Fruit fly (Drosophila melanogaster) whole organism, prepupa: Measurements from ENCODE around the gene dati.

Experiments used
- CG10631 ChIP-seq: fragments of 200-800 bp; sonication (Bioruptor generic); optimal IDR thresholded peaks from 2 replicates; lab custom pipeline; 2016; ENCODE audit warnings: missing biosample characterization, missing genetic modification characterization
- CG10669 ChIP-seq: fragments of 200-800 bp; sonication (Bioruptor generic); optimal IDR thresholded peaks from 3 replicates; lab custom pipeline; 2018; ENCODE audit warnings: missing biosample characterization, mild to moderate bottlenecking, missing genetic modification characterization, moderate library complexity
- CG11902 ChIP-seq: fragments of 200-800 bp; sonication (Bioruptor generic); optimal IDR thresholded peaks from 3 replicates; lab custom pipeline; 2016; ENCODE audit warnings: missing biosample characterization, missing genetic modification characterization
- CG1621 ChIP-seq: fragments of 200-800 bp; sonication (Bioruptor generic); optimal IDR thresholded peaks from 3 replicates; lab custom pipeline; 2018; ENCODE audit warnings: missing biosample characterization, mild to moderate bottlenecking, missing genetic modification characterization
- CG16779 ChIP-seq: fragments of 200-800 bp; sonication (Bioruptor generic); optimal IDR thresholded peaks from 3 replicates; lab custom pipeline; 2017; ENCODE audit warnings: missing biosample characterization, mild to moderate bottlenecking, missing genetic modification characterization
- CG31627 ChIP-seq: fragments of 200-800 bp; sonication (Bioruptor generic); optimal IDR thresholded peaks from 3 replicates; lab custom pipeline; 2016; ENCODE audit warnings: missing biosample characterization, missing genetic modification characterization
- CG32006 ChIP-seq: fragments of 200-800 bp; sonication (Bioruptor generic); optimal IDR thresholded peaks from 3 replicates; lab custom pipeline; 2017; ENCODE audit warnings: missing biosample characterization, mild to moderate bottlenecking, missing genetic modification characterization
- CG3919 ChIP-seq: fragments of 200-800 bp; sonication (Bioruptor generic); optimal IDR thresholded peaks from 3 replicates; lab custom pipeline; 2016; ENCODE audit warnings: missing biosample characterization, missing genetic modification characterization
- CG4318 ChIP-seq: fragments of 200-800 bp; sonication (Bioruptor generic); optimal IDR thresholded peaks from 3 replicates; lab custom pipeline; 2017; ENCODE audit warnings: missing biosample characterization, mild to moderate bottlenecking, missing genetic modification characterization
- CG6276 ChIP-seq: fragments of 200-800 bp; sonication (Bioruptor generic); optimal IDR thresholded peaks from 2 replicates; lab custom pipeline; 2017; ENCODE audit warnings: missing biosample characterization, mild to moderate bottlenecking, missing genetic modification characterization
- CG6808 ChIP-seq: fragments of 200-800 bp; sonication (Bioruptor generic); optimal IDR thresholded peaks from 3 replicates; lab custom pipeline; 2017; ENCODE audit warnings: missing biosample characterization, missing genetic modification characterization, mild to moderate bottlenecking, moderate library complexity, missing genetic modification reagents
- CG6854 ChIP-seq: fragments of 200-800 bp; sonication (Bioruptor generic); optimal IDR thresholded peaks from 2 replicates; lab custom pipeline; 2017; ENCODE audit warnings: missing biosample characterization, mild to moderate bottlenecking, missing genetic modification characterization
- CG7368 ChIP-seq: fragments of 200-800 bp; sonication (Bioruptor generic); optimal IDR thresholded peaks from 3 replicates; lab custom pipeline; 2016; ENCODE audit warnings: missing biosample characterization, missing genetic modification characterization
- CG8119 ChIP-seq: fragments of 200-800 bp; sonication (Bioruptor generic); IDR thresholded peaks from 3 replicates; pipeline ENCODE4 v1.3.6; 2022; ENCODE audit warnings: missing biosample characterization, missing genetic modification characterization
- CG8319 ChIP-seq: fragments of 200-800 bp; sonication (Bioruptor generic); optimal IDR thresholded peaks from 3 replicates; lab custom pipeline; 2016; ENCODE audit warnings: missing biosample characterization, missing genetic modification characterization
- Eip75B ChIP-seq: fragments of 200-800 bp; sonication (Bioruptor generic); optimal IDR thresholded peaks from 3 replicates; lab custom pipeline; 2016; ENCODE audit warnings: missing biosample characterization, missing genetic modification characterization
- Ets96B ChIP-seq: fragments of 200-800 bp; optimal IDR thresholded peaks from 2 replicates; lab custom pipeline; 2019; ENCODE audit warnings: missing biosample characterization, mild to moderate bottlenecking, missing genetic modification characterization, moderate library complexity
- Gug ChIP-seq: fragments of 200-800 bp; sonication (Bioruptor generic); IDR thresholded peaks from 2 replicates; pipeline ENCODE4 v1.3.6; 2022; ENCODE audit warnings: missing biosample characterization, missing genetic modification characterization
- Lpt ChIP-seq: fragments of 200-800 bp; sonication (Bioruptor generic); optimal IDR thresholded peaks from 3 replicates; lab custom pipeline; 2016; ENCODE audit warnings: missing biosample characterization, missing genetic modification characterization
- OdsH ChIP-seq: fragments of 200-800 bp; sonication (Bioruptor generic); optimal IDR thresholded peaks from 3 replicates; lab custom pipeline; 2016; ENCODE audit warnings: missing biosample characterization, missing genetic modification characterization
- Smox ChIP-seq: fragments of 200-800 bp; sonication (Bioruptor generic); optimal IDR thresholded peaks from 3 replicates; lab custom pipeline; 2016; ENCODE audit warnings: missing biosample characterization, missing genetic modification characterization
- Sox102F ChIP-seq: fragments of 200-800 bp; sonication (Bioruptor generic); optimal IDR thresholded peaks from 2 replicates; lab custom pipeline; 2016; ENCODE audit warnings: missing biosample characterization, mild to moderate bottlenecking, missing genetic modification characterization
- Sox14 ChIP-seq: fragments of 200-800 bp; sonication (Bioruptor generic); optimal IDR thresholded peaks from 3 replicates; lab custom pipeline; 2016; ENCODE audit warnings: missing biosample characterization, missing genetic modification characterization
- dsx ChIP-seq: fragments of 200-800 bp; optimal IDR thresholded peaks from 3 replicates; lab custom pipeline; 2019; ENCODE audit warnings: missing biosample characterization, mild to moderate bottlenecking, missing genetic modification characterization, moderate library complexity; ENCODE audit not compliant: poor library complexity, severe bottlenecking
- eg ChIP-seq: fragments of 200-800 bp; sonication (Bioruptor generic); IDR thresholded peaks from 3 replicates; pipeline ENCODE4 v1.3.6; 2022; ENCODE audit warnings: missing biosample characterization, missing genetic modification characterization
- fkh ChIP-seq: fragments of 200-800 bp; sonication (Bioruptor generic); optimal IDR thresholded peaks from 3 replicates; lab custom pipeline; 2017; ENCODE audit warnings: missing biosample characterization, mild to moderate bottlenecking, missing genetic modification characterization, moderate library complexity
- lz ChIP-seq: fragments of 200-800 bp; sonication (Bioruptor generic); optimal IDR thresholded peaks from 3 replicates; lab custom pipeline; 2016; ENCODE audit warnings: missing biosample characterization, missing genetic modification characterization
- salr ChIP-seq, 2 experiments: fragments of 200-800 bp; sonication (Bioruptor generic); optimal IDR thresholded peaks; 3 replicates each; lab custom pipeline; 2016 to 2018; ENCODE audit warnings: missing biosample characterization in 2 of 2, missing genetic modification characterization in 2 of 2, mild to moderate bottlenecking in 1 of 2
- ss ChIP-seq, 2 experiments: fragments of 200-800 bp; sonication (Bioruptor generic); optimal IDR thresholded peaks; 2 replicates in 1 of 2; 3 replicates in 1 of 2; lab custom pipeline; 2017 to 2018; ENCODE audit warnings: mild to moderate bottlenecking in 2 of 2, missing biosample characterization in 2 of 2, missing genetic modification characterization in 2 of 2, moderate library complexity in 1 of 2
- svp ChIP-seq: fragments of 200-800 bp; sonication (Bioruptor generic); peaks from one replicate; lab custom pipeline; 2016; ENCODE audit warnings: missing biosample characterization, missing genetic modification characterization
- topi ChIP-seq: fragments of 200-800 bp; sonication (Bioruptor generic); optimal IDR thresholded peaks from 3 replicates; lab custom pipeline; 2016; ENCODE audit warnings: missing biosample characterization, missing genetic modification characterization

The dati gene

DNA sequence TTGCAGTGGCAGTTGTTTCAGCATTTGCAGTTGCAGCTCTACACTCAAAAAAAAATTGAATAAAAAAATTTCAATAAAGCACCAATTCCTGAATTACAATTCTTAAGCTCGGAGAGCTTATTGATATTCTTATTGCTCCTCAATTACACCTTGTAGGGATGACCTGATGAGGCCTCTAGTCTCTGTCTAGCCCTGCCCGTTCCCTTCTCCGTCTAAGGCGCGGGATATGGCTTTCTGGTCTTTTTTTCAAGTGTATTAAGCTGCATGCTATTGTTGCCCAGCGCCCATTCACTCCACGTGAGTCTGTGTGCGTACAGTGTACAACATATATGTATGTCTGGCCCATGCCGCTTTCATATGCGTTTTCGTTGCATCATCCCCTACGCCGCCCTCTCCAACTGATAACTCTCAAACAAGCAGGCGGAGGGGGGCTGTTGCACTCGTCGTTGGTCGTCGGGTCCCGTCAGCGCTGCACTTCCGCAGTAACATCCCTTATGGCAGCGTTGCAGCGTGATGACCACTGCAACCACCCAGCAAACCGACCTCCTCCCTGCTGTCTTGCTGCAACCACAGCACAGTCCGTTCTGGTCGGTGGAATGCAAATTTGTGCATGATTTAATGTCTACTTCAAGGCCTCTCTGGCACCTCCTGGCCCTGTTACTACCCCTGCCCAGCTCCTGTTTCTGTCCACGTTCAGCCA lies 614 bp upstream of the dati start (continued):
- TF ChIP-seq CG6854 (GFP tag; lab: Kevin White, UChicago) (no peak), lz (GFP tag; lab: Kevin White, UChicago) (peak; percentile 31), CG32006 (GFP tag; lab: Kevin White, UChicago) (no peak), eg (GFP tag; lab: Robert Waterston, UW) (no peak), dsx (GFP tag; lab: Kevin White, UChicago) (no peak), Smox (GFP tag; lab: Kevin White, UChicago) (peak; percentile 27), ss (GFP tag; optimal IDR thresholded peaks at IDR 0.05; lab: Kevin White, UChicago) (no peak), CG6276 (GFP tag; lab: Kevin White, UChicago) (no peak), CG6808 (peak; percentile 8), topi (GFP tag; lab: Kevin White, UChicago) (peak; percentile 1)

DNA sequence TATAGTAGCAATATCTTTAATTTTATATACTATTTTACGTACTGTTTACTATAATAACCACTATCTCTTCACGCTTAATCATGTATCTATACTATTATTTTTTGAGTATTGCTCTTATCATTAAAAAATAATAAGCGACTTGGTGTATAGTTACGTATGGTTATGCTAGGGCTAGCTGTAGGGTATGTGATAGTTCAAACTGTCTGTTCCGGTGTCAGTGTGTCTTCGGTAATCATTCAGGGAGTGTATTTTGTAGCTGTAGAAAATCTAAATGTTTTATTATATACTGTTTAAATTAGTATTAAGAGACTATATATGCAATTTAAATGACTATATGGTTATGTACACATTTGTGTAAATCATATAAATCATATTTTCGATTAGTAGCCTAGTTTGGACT lies 950 bp downstream of the dati start:
- TF ChIP-seq CG8119 = no peak
- TF ChIP-seq Sox14 = no peak
- TF ChIP-seq Smox (GFP tag; lab: Kevin White, UChicago) = no peak
- no peak for TF ChIP-seq Ets96B
- TF ChIP-seq svp (GFP tag; lab: Kevin White, UChicago) = no peak
- no peak for TF ChIP-seq CG3919 (GFP tag; lab: Kevin White, UChicago)
- TF ChIP-seq CG16779 (tag; lab: Kevin White, UChicago) = no peak
- no peak for TF ChIP-seq CG10631 (GFP tag; lab: Kevin White, UChicago)

DNA sequence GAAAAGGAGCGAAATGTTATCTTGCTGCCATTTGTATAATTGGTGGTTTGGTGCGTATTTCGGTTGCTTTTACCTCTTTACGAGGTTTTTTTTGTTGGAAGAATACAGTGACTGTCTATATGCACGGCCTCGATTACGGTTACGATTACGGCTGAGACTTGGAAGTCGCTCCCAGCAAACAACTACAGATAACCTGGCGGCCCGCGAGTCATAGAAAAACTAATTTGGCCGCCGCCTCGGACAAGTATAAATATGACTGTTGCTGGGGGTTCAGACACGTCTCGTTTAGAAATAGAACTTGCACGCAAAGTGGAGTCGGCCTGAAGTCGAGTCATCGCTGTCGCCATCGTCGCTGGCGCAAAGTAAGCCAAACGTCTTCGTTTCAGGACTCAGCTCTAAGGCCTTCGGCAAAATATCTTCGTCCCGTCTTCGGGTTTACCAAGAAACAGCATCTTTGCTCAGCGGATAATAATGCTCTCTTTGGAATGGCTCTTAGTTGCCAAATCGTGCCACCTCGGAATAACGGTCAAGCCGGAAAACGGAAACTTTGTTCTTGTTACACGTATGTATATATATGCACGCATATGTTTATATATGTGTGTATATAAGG lies 2.1 kb downstream of the dati start:
- TF ChIP-seq CG11902 (GFP tag; lab: Kevin White, UChicago) (no peak), CG8319 (GFP tag; lab: Kevin White, UChicago) (no peak), Lpt (GFP tag; lab: Kevin White, UChicago) (no peak), CG31627 (GFP tag; lab: Kevin White, UChicago) (no peak), OdsH (no peak), dsx (GFP tag; lab: Kevin White, UChicago) (no peak), CG7368 (no peak), CG16779 (tag; lab: Kevin White, UChicago) (no peak), salr (GFP tag; optimal IDR thresholded peaks at IDR 0.05; lab: Kevin White, UChicago) (no peak), CG1621 (tag; lab: Kevin White, UChicago) (no peak), CG4318 (GFP tag; lab: Kevin White, UChicago) (no peak), CG10669 (GFP tag; lab: Kevin White, UChicago) (no peak)
- TF ChIP-seq, all 60 proteins: peak for 0

DNA sequence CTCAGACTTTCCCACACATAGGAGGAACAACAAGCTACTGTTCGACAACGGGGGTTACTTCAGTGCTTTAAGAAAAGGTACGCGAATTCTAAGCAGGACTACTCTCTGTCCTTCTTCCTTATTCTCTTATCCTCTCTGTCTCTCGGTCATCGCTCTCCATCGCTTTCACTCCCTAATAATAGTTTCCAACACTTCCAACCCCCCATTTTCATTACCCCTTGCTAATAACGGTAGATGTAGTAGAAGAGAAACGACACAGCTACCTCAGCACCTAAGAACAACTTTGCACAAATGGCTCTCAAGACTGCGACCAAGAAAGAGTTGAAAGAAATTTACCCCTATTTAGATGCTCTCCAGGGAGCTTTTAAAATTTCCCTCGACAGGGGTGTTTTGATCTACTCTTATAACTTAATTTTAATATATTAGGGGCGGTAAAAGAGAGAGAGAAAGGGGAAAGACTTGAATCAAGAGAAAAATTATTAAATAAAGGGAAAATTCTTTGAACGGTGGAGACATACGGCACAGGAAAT lies 6.6 kb downstream of the dati start:
- no peak for TF ChIP-seq CG1621 (tag; lab: Kevin White, UChicago)
- no peak for TF ChIP-seq Sox102F (GFP tag; lab: Kevin White, UChicago)
- no peak for TF ChIP-seq Gug (GFP tag; lab: Robert Waterston, UW)

DNA sequence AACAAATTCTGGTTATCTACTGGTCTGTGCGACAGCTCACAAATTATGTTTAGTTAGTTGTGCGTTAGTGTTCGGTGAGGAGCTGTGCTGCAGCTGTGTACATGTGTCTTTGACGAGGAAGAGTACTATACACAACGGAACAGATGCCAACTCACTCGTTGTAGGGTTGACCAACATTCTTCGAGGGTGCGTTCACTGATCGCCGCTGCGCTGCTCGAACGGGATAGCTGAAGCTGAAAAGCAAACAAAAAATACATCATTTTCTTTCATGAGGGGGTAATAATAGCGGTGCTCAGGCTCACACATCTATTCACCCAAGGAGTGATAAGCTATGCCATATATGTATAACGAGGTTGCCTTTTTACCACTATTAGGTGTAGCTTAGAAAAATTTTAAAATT lies 8.7 kb downstream of the dati start:
- TF ChIP-seq CG4318 (GFP tag; lab: Kevin White, UChicago) (no peak), ss (GFP tag; optimal IDR thresholded peaks at IDR 0.05; lab: Kevin White, UChicago) (no peak), Eip75B (GFP tag; lab: Kevin White, UChicago) (no peak), fkh (peak; percentile 6)
